Fruit fly (Drosophila melanogaster) whole organism, embryonic: ENCODE measurements around the gene CG43448.
A peak's percentile ranks its signal among the peaks of the same experiment; 100 is the strongest.

Experiments
- ATbp ChIP-seq: fragments of 200-800 bp; sonication (Bioruptor generic); optimal IDR thresholded peaks from 2 replicates; lab custom pipeline; 2017; ENCODE audit warnings: missing biosample characterization, mild to moderate bottlenecking, missing genetic modification characterization, missing genetic modification reagents
- Atf-2 ChIP-seq: fragments of 200-800 bp; sonication (Bioruptor generic); optimal IDR thresholded peaks from 2 replicates; lab custom pipeline; 2016; ENCODE audit warnings: missing biosample characterization, missing genetic modification characterization
- CG10431 ChIP-seq: fragments of 200-800 bp; sonication (Bioruptor generic); optimal IDR thresholded peaks from 3 replicates; lab custom pipeline; 2018; ENCODE audit warnings: missing biosample characterization, mild to moderate bottlenecking, missing genetic modification characterization
- CG11723 ChIP-seq: fragments of 200-800 bp; sonication (Bioruptor generic); optimal IDR thresholded peaks from 2 replicates; lab custom pipeline; 2017; ENCODE audit warnings: missing biosample characterization, mild to moderate bottlenecking, missing genetic modification characterization
- CG1233 ChIP-seq: fragments of 200-800 bp; sonication (Bioruptor generic); optimal IDR thresholded peaks from 4 replicates; lab custom pipeline; 2018; ENCODE audit warnings: missing biosample characterization, mild to moderate bottlenecking, missing genetic modification characterization
- CG13296 ChIP-seq: fragments of 200-800 bp; sonication (Bioruptor generic); optimal IDR thresholded peaks from 3 replicates; lab custom pipeline; 2018; ENCODE audit warnings: missing biosample characterization, mild to moderate bottlenecking, missing genetic modification characterization
- CG13894 ChIP-seq: fragments of 200-800 bp; sonication (Bioruptor generic); optimal IDR thresholded peaks from 3 replicates; lab custom pipeline; 2018; ENCODE audit warnings: missing biosample characterization, mild to moderate bottlenecking, missing genetic modification characterization, moderate library complexity
- CG14710 ChIP-seq: fragments of 200-800 bp; sonication (Bioruptor generic); optimal IDR thresholded peaks from 3 replicates; lab custom pipeline; 2019; ENCODE audit warnings: missing biosample characterization, mild to moderate bottlenecking, missing genetic modification characterization, moderate library complexity
- CG15514 ChIP-seq: fragments of 200-800 bp; sonication (Bioruptor generic); optimal IDR thresholded peaks from 3 replicates; lab custom pipeline; 2017; ENCODE audit warnings: missing biosample characterization, missing genetic modification characterization, mild to moderate bottlenecking, moderate library complexity, missing genetic modification reagents
- CG15696 ChIP-seq: fragments of 200-800 bp; sonication (Bioruptor generic); optimal IDR thresholded peaks from 2 replicates; lab custom pipeline; 2019; ENCODE audit warnings: missing biosample characterization, mild to moderate bottlenecking, missing genetic modification characterization, moderate library complexity
- CG1602 ChIP-seq: fragments of 200-800 bp; sonication (Bioruptor generic); optimal IDR thresholded peaks from 3 replicates; lab custom pipeline; 2016; ENCODE audit warnings: missing biosample characterization, missing genetic modification characterization
- CG18764 ChIP-seq: fragments of 200-800 bp; sonication (Bioruptor generic); optimal IDR thresholded peaks from 3 replicates; lab custom pipeline; 2016; ENCODE audit warnings: missing biosample characterization, missing genetic modification characterization
- CG2202 ChIP-seq: fragments of 200-800 bp; sonication (Bioruptor generic); optimal IDR thresholded peaks from 2 replicates; lab custom pipeline; 2018; ENCODE audit warnings: missing biosample characterization, mild to moderate bottlenecking, missing genetic modification characterization
- CG32532 ChIP-seq: fragments of 200-800 bp; sonication (Bioruptor generic); IDR thresholded peaks from 2 replicates; pipeline ENCODE4 v1.3.6; 2022; ENCODE audit warnings: missing biosample characterization, missing genetic modification characterization
- CG34422 ChIP-seq: fragments of 200-800 bp; sonication (Bioruptor generic); IDR thresholded peaks from 3 replicates; pipeline ENCODE4 v1.3.6; 2022; ENCODE audit warnings: missing biosample characterization, missing genetic modification characterization
- CG43689 ChIP-seq: fragments of 200-800 bp; sonication (Bioruptor generic); IDR thresholded peaks from 2 replicates; pipeline ENCODE4 v1.3.6; 2022; ENCODE audit warnings: missing biosample characterization, missing genetic modification characterization
- CG5953 ChIP-seq: fragments of 200-800 bp; sonication (Bioruptor generic); IDR thresholded peaks from 2 replicates; pipeline ENCODE4 v1.3.6; 2022; ENCODE audit warnings: missing biosample characterization, missing genetic modification characterization
- CG6854 ChIP-seq: fragments of 200-800 bp; sonication (Bioruptor generic); optimal IDR thresholded peaks from 3 replicates; lab custom pipeline; 2017; ENCODE audit warnings: missing biosample characterization, mild to moderate bottlenecking, missing genetic modification characterization
- CG7928 ChIP-seq: fragments of 200-800 bp; sonication (Bioruptor generic); optimal IDR thresholded peaks from 2 replicates; lab custom pipeline; 2017; ENCODE audit warnings: missing biosample characterization, mild to moderate bottlenecking, missing genetic modification characterization
- CG8765 ChIP-seq: fragments of 200-800 bp; sonication (Bioruptor generic); IDR thresholded peaks from 2 replicates; pipeline ENCODE4 v1.3.6; 2022; ENCODE audit warnings: missing biosample characterization, missing genetic modification characterization
- Camta ChIP-seq: fragments of 200-800 bp; sonication (Bioruptor generic); optimal IDR thresholded peaks from 2 replicates; lab custom pipeline; 2016; ENCODE audit warnings: missing biosample characterization, missing genetic modification characterization
- CkIIα-i1 ChIP-seq: fragments of 200-800 bp; sonication (Bioruptor generic); IDR thresholded peaks from 2 replicates; pipeline ENCODE4 v1.3.6; 2022; ENCODE audit warnings: missing biosample characterization, missing genetic modification characterization
- Dll ChIP-seq: fragments of 200-800 bp; sonication (Bioruptor generic); IDR thresholded peaks from 4 replicates; pipeline ENCODE4 v1.3.6; 2022; ENCODE audit warnings: missing biosample characterization, missing genetic modification characterization; ENCODE audit not compliant: partially characterized antibody
- Ets65A ChIP-seq: fragments of 200-800 bp; sonication (Bioruptor generic); peaks from one replicate; lab custom pipeline; 2016; ENCODE audit warnings: missing biosample characterization, missing genetic modification characterization
- HLH3B ChIP-seq: fragments of 200-800 bp; sonication (Bioruptor generic); IDR thresholded peaks from 2 replicates; pipeline ENCODE4 v1.3.6; 2022; ENCODE audit warnings: missing biosample characterization, missing genetic modification characterization
- HLH54F ChIP-seq: fragments of 200-800 bp; sonication (Bioruptor generic); optimal IDR thresholded peaks from 3 replicates; lab custom pipeline; 2016; ENCODE audit warnings: missing biosample characterization, missing genetic modification characterization
- Hmx ChIP-seq: fragments of 200-800 bp; sonication (Bioruptor generic); optimal IDR thresholded peaks from 2 replicates; lab custom pipeline; 2016; ENCODE audit warnings: missing biosample characterization, missing genetic modification characterization
- Lpt ChIP-seq: fragments of >200 bp; optimal IDR thresholded peaks from 2 replicates; lab custom pipeline; 2018; ENCODE audit warnings: missing biosample characterization, missing genetic modification characterization
- MESR4 ChIP-seq: fragments of 200-800 bp; sonication (Bioruptor generic); optimal IDR thresholded peaks from 2 replicates; lab custom pipeline; 2018; ENCODE audit warnings: missing biosample characterization, mild to moderate bottlenecking, missing genetic modification characterization, moderate library complexity
- MTF-1 ChIP-seq: fragments of 200-800 bp; sonication (Bioruptor generic); optimal IDR thresholded peaks from 2 replicates; lab custom pipeline; 2018; ENCODE audit warnings: missing biosample characterization, mild to moderate bottlenecking, missing genetic modification characterization, borderline replicate concordance
- Max ChIP-seq: fragments of 200-800 bp; sonication (Bioruptor generic); optimal IDR thresholded peaks from 2 replicates; lab custom pipeline; 2016; ENCODE audit warnings: missing biosample characterization, mild to moderate bottlenecking, missing genetic modification characterization
- NK7.1 ChIP-seq: fragments of 200-800 bp; sonication (Bioruptor generic); optimal IDR thresholded peaks from 3 replicates; lab custom pipeline; 2016; ENCODE audit warnings: missing biosample characterization, missing genetic modification characterization
- Optix ChIP-seq: fragments of 200-800 bp; sonication (Bioruptor generic); IDR thresholded peaks from 3 replicates; pipeline ENCODE4 v1.3.6; 2022; ENCODE audit warnings: missing biosample characterization, missing genetic modification characterization
- Ravus ChIP-seq: fragments of 200-800 bp; sonication (Bioruptor generic); IDR thresholded peaks from 2 replicates; pipeline ENCODE4 v1.3.6; 2022; ENCODE audit warnings: missing biosample characterization, missing genetic modification characterization
- Rx ChIP-seq: fragments of 200-800 bp; sonication (Bioruptor generic); IDR thresholded peaks from 2 replicates; pipeline ENCODE4 v1.3.6; 2022; ENCODE audit warnings: missing biosample characterization, missing genetic modification characterization
- ase ChIP-seq: fragments of 200-800 bp; sonication (Bioruptor generic); IDR thresholded peaks from 3 replicates; pipeline ENCODE4 v1.3.6; 2022; ENCODE audit warnings: missing biosample characterization, missing genetic modification characterization
- chif ChIP-seq, 2 experiments: fragments of 200-800 bp; sonication (Bioruptor generic); optimal IDR thresholded peaks; 3 replicates each; lab custom pipeline; 2016; ENCODE audit warnings: missing biosample characterization in 2 of 2, missing genetic modification characterization in 2 of 2
- cwo ChIP-seq: fragments of 200-800 bp; sonication (Bioruptor generic); optimal IDR thresholded peaks from 3 replicates; lab custom pipeline; 2017; ENCODE audit warnings: missing biosample characterization, missing genetic modification characterization, mild to moderate bottlenecking, moderate library complexity, missing genetic modification reagents
- fd64A ChIP-seq: fragments of 200-800 bp; sonication (Bioruptor generic); optimal IDR thresholded peaks from 3 replicates; lab custom pipeline; 2018; ENCODE audit warnings: missing biosample characterization, mild to moderate bottlenecking, missing genetic modification characterization
- gfzf ChIP-seq: fragments of 200-800 bp; sonication (Bioruptor generic); optimal IDR thresholded peaks from 2 replicates; lab custom pipeline; 2016; ENCODE audit warnings: missing biosample characterization, mild to moderate bottlenecking, missing genetic modification characterization, moderate library complexity
- jing ChIP-seq: fragments of 200-800 bp; sonication (Bioruptor generic); optimal IDR thresholded peaks from 2 replicates; lab custom pipeline; 2018; ENCODE audit warnings: missing biosample characterization, mild to moderate bottlenecking, missing genetic modification characterization
- kay ChIP-seq: fragments of 200-800 bp; sonication (Bioruptor generic); optimal IDR thresholded peaks from 2 replicates; lab custom pipeline; 2016; ENCODE audit warnings: missing biosample characterization, missing genetic modification characterization
- lbe ChIP-seq: fragments of 200-800 bp; sonication (Bioruptor generic); optimal IDR thresholded peaks from 2 replicates; lab custom pipeline; 2016; ENCODE audit warnings: missing biosample characterization, mild to moderate bottlenecking, missing genetic modification characterization
- oc ChIP-seq: fragments of 200-800 bp; sonication (Bioruptor generic); optimal IDR thresholded peaks from 2 replicates; lab custom pipeline; 2018; ENCODE audit warnings: missing biosample characterization, mild to moderate bottlenecking, missing genetic modification characterization, moderate library complexity
- pum ChIP-seq: fragments of 200-800 bp; sonication (Bioruptor generic); optimal IDR thresholded peaks from 2 replicates; lab custom pipeline; 2016; ENCODE audit warnings: missing biosample characterization, missing genetic modification characterization
- repo ChIP-seq: fragments of 200-800 bp; sonication (Bioruptor generic); optimal IDR thresholded peaks from 2 replicates; lab custom pipeline; 2016; ENCODE audit warnings: missing biosample characterization, missing genetic modification characterization
- sc ChIP-seq, 3 experiments: fragments of >200 bp in 2 of 3; fragments of 200-800 bp in 1 of 3; sonication (Bioruptor generic) in 1 of 3; optimal IDR thresholded peaks; 2 replicates in 2 of 3; 3 replicates in 1 of 3; lab custom pipeline; 2017; ENCODE audit warnings: mild to moderate bottlenecking in 1 of 3, missing biosample characterization in 1 of 3, missing genetic modification characterization in 1 of 3, missing genetic modification reagents in 1 of 3
- sd ChIP-seq: fragments of 200-800 bp; sonication (Bioruptor generic); optimal IDR thresholded peaks from 3 replicates; lab custom pipeline; 2018; ENCODE audit warnings: missing biosample characterization, mild to moderate bottlenecking, missing genetic modification characterization, moderate library complexity
- seq ChIP-seq: fragments of 200-800 bp; sonication (Bioruptor generic); IDR thresholded peaks from 2 replicates; pipeline ENCODE4 v1.3.6; 2022; ENCODE audit warnings: missing biosample characterization, missing genetic modification characterization
- sqz ChIP-seq: fragments of 200-800 bp; sonication (Bioruptor generic); optimal IDR thresholded peaks from 3 replicates; lab custom pipeline; 2018; ENCODE audit warnings: missing biosample characterization, mild to moderate bottlenecking, missing genetic modification characterization
- toy ChIP-seq: fragments of 200-800 bp; sonication (Bioruptor generic); IDR thresholded peaks from 2 replicates; pipeline ENCODE4 v1.3.6; 2022; ENCODE audit warnings: missing biosample characterization, missing genetic modification characterization

Gene CG43448

dm6 chr3R:30200091-30200698 is 37.3 kb downstream of the CG43448 start (continued):
- no peak for TF ChIP-seq Dll
- no peak for TF ChIP-seq CG6854
- TF ChIP-seq Hmx (GFP tag; lab: Kevin White, UChicago): no peak
- TF ChIP-seq CG10431: no peak
- TF ChIP-seq Camta (GFP tag; lab: Kevin White, UChicago): no peak
- TF ChIP-seq Lpt: no peak
- TF ChIP-seq MESR4 (GFP tag; lab: Kevin White, UChicago): no peak
- no peak for TF ChIP-seq kay (GFP tag; lab: Kevin White, UChicago)
- no peak for TF ChIP-seq Ets65A (GFP tag; lab: Kevin White, UChicago)
- no peak for TF ChIP-seq CG2202 (tag; lab: Kevin White, UChicago)
- no peak for TF ChIP-seq Atf-2 (GFP tag; lab: Kevin White, UChicago)
- no peak for TF ChIP-seq pum (GFP tag; lab: Kevin White, UChicago)
- no peak for TF ChIP-seq Rx (GFP tag; lab: Robert Waterston, UW)
- no peak for TF ChIP-seq seq
- peak; percentile 6 for TF ChIP-seq CG15514 (GFP tag; lab: Kevin White, UChicago)
- no peak for TF ChIP-seq jing
- no peak for TF ChIP-seq CG1233
- TF ChIP-seq gfzf (GFP tag; lab: Kevin White, UChicago): no peak
- TF ChIP-seq CG15696 (tag; lab: Kevin White, UChicago): no peak
- peak; percentile 52 for TF ChIP-seq CG13296 (GFP tag; lab: Kevin White, UChicago)
- TF ChIP-seq HLH54F: peak; percentile 44
- TF ChIP-seq repo (GFP tag; lab: Kevin White, UChicago): no peak
- TF ChIP-seq fd64A (GFP tag; lab: Kevin White, UChicago): no peak
- no peak for TF ChIP-seq CG34422
- no peak for TF ChIP-seq MTF-1 (GFP tag; lab: Kevin White, UChicago)
- peak; percentile 21 for TF ChIP-seq sd (tag; lab: Kevin White, UChicago)
- no peak for TF ChIP-seq ase (GFP tag; lab: Robert Waterston, UW)
- no peak for TF ChIP-seq CG11723 (GFP tag; lab: Kevin White, UChicago)
- no peak for TF ChIP-seq lbe (GFP tag; lab: Kevin White, UChicago)
- TF ChIP-seq Optix (GFP tag; lab: Robert Waterston, UW): 0 out of 3 replicates have a peak, but pooled peaks have one; percentile 31
- TF ChIP-seq oc (tag; lab: Kevin White, UChicago): no peak
- peak; percentile 17 for TF ChIP-seq ATbp
- TF ChIP-seq CG18764 (GFP tag; lab: Kevin White, UChicago): no peak
- no peak for TF ChIP-seq HLH3B (GFP tag; lab: Robert Waterston, UW)
- TF ChIP-seq CG14710 (tag; lab: Kevin White, UChicago): no peak
- TF ChIP-seq chif (GFP tag; optimal IDR thresholded peaks at IDR 0.05; lab: Kevin White, UChicago): no peak
- no peak for TF ChIP-seq CG43689
- no peak for TF ChIP-seq CkIIα-i1 (GFP tag; lab: Robert Waterston, UW)
- TF ChIP-seq sc (optimal IDR thresholded peaks at IDR 0.05; lab: Kevin White, UChicago): no peak
- TF ChIP-seq sc (GFP tag; optimal IDR thresholded peaks at IDR 0.05; lab: Kevin White, UChicago): no peak
- no peak for TF ChIP-seq Ravus
- TF ChIP-seq CG8765 (GFP tag; lab: Robert Waterston, UW): no peak
- no peak for TF ChIP-seq CG5953
- no peak for TF ChIP-seq CG13894
- peak; percentile 82 for TF ChIP-seq cwo (GFP tag; lab: Kevin White, UChicago)
- TF ChIP-seq Max (GFP tag; lab: Kevin White, UChicago): no peak
- no peak for TF ChIP-seq CG32532 (GFP tag; lab: Robert Waterston, UW)
- no peak for TF ChIP-seq NK7.1 (GFP tag; lab: Kevin White, UChicago)
- no peak for TF ChIP-seq sqz (GFP tag; lab: Kevin White, UChicago)
- no peak for TF ChIP-seq CG1602 (GFP tag; lab: Kevin White, UChicago)
- no peak for TF ChIP-seq CG7928 (GFP tag; lab: Kevin White, UChicago)
- TF ChIP-seq toy (GFP tag; lab: Robert Waterston, UW): 0 out of 2 replicates have a peak, but pooled peaks have one; percentile 33
